Worm (Caenorhabditis elegans) whole organism, L2 larva: ENCODE results near the gene C25H3.17.
"Not testable (repeated sequence)": the region's sequence is repeated elsewhere in the genome, so short reads cannot be mapped to it uniquely, and the experiment has no call there.

Source experiments
- C34F6.9 ChIP-seq: fragments of 150-350 bp; optimal IDR thresholded peaks from 2 replicates; lab custom pipeline; 2014; ENCODE audit warnings: missing biosample characterization, missing genetic modification characterization
- R02D3.7 ChIP-seq: fragments of 150-350 bp; optimal IDR thresholded peaks from 2 replicates; lab custom pipeline; 2014; ENCODE audit warnings: missing biosample characterization, missing genetic modification characterization
- Y55F3AM.14 ChIP-seq: fragments of 200-800 bp; sonication (Bioruptor generic); optimal IDR thresholded peaks from 2 replicates; lab custom pipeline; 2018; ENCODE audit warnings: mild to moderate bottlenecking, missing genetic modification characterization, missing compliant biosample characterization
- blmp-1 ChIP-seq: sonication (generic microtip); optimal IDR thresholded peaks from 2 replicates; lab custom pipeline; 2017; ENCODE audit warnings: missing genetic modification characterization, mild to moderate bottlenecking, missing compliant biosample characterization, antibody characterized with exemption, moderate library complexity; ENCODE audit not compliant: insufficient read depth
- ceh-82 ChIP-seq: fragments of 150-350 bp; optimal IDR thresholded peaks from 2 replicates; lab custom pipeline; 2014; ENCODE audit warnings: missing biosample characterization, missing genetic modification characterization
- elt-1 ChIP-seq: fragments of 150-350 bp; optimal IDR thresholded peaks from 2 replicates; lab custom pipeline; 2014; ENCODE audit warnings: missing biosample characterization, missing genetic modification characterization
- fos-1 ChIP-seq: fragments of 150-350 bp; optimal IDR thresholded peaks from 2 replicates; lab custom pipeline; 2014; ENCODE audit warnings: missing biosample characterization, missing genetic modification characterization
- gmeb-1 ChIP-seq: fragments of 150-350 bp; optimal IDR thresholded peaks from 2 replicates; lab custom pipeline; 2014; ENCODE audit warnings: missing biosample characterization, missing genetic modification characterization
- lin-11 ChIP-seq: fragments of 150-350 bp; sonication (generic microtip); optimal IDR thresholded peaks from 2 replicates; lab custom pipeline; 2014; ENCODE audit warnings: missing biosample characterization, missing genetic modification characterization, inconsistent platforms, mixed read lengths
- mbf-1 ChIP-seq: sonication (generic microtip); optimal IDR thresholded peaks from 2 replicates; lab custom pipeline; 2017; ENCODE audit warnings: missing biosample characterization, missing genetic modification characterization
- mdl-1 ChIP-seq, 2 experiments: fragments of 150-350 bp in 1 of 2; sonication (generic microtip) in 1 of 2; optimal IDR thresholded peaks; 2 replicates each; lab custom pipeline; 2017; ENCODE audit warnings: missing biosample characterization in 2 of 2, missing genetic modification characterization in 2 of 2
- nhr-10 ChIP-seq: sonication (generic microtip); optimal IDR thresholded peaks from 2 replicates; lab custom pipeline; 2017; ENCODE audit warnings: missing biosample characterization, missing genetic modification characterization
- nhr-11 ChIP-seq: fragments of 150-350 bp; optimal IDR thresholded peaks from 2 replicates; lab custom pipeline; 2014; ENCODE audit warnings: missing biosample characterization, missing genetic modification characterization
- nhr-129 ChIP-seq: fragments of 150-350 bp; optimal IDR thresholded peaks from 2 replicates; lab custom pipeline; 2014; ENCODE audit warnings: missing biosample characterization, missing genetic modification characterization
- nhr-21 ChIP-seq: fragments of 150-350 bp; optimal IDR thresholded peaks from 2 replicates; lab custom pipeline; 2014; ENCODE audit warnings: missing biosample characterization, missing genetic modification characterization
- nhr-6 ChIP-seq: fragments of 150-350 bp; optimal IDR thresholded peaks from 2 replicates; lab custom pipeline; 2014; ENCODE audit warnings: missing biosample characterization, missing genetic modification characterization
- nhr-77 ChIP-seq: fragments of 150-350 bp; optimal IDR thresholded peaks from 2 replicates; lab custom pipeline; 2014; ENCODE audit warnings: missing biosample characterization, missing genetic modification characterization
- peb-1 ChIP-seq: fragments of 150-350 bp; optimal IDR thresholded peaks from 2 replicates; lab custom pipeline; 2014; ENCODE audit warnings: missing biosample characterization, missing genetic modification characterization
- skn-1 ChIP-seq: sonication (generic microtip); optimal IDR thresholded peaks from 2 replicates; lab custom pipeline; 2017; ENCODE audit warnings: missing biosample characterization, missing genetic modification characterization
- sma-3 ChIP-seq: sonication (generic microtip); optimal IDR thresholded peaks from 2 replicates; lab custom pipeline; 2016; ENCODE audit warnings: missing genetic modification reagents, missing genetic modification characterization, missing compliant biosample characterization
- sma-9 ChIP-seq, 2 experiments: fragments of 150-350 bp in 1 of 2; sonication (generic microtip) in 1 of 2; optimal IDR thresholded peaks; 2 replicates each; lab custom pipeline; 2014 to 2016; ENCODE audit warnings: missing genetic modification characterization in 2 of 2, mild to moderate bottlenecking in 1 of 2, missing biosample characterization in 1 of 2, missing compliant biosample characterization in 1 of 2, missing genetic modification reagents in 1 of 2, moderate library complexity in 1 of 2
- snpc-4 ChIP-seq: fragments of 150-350 bp; optimal IDR thresholded peaks from 2 replicates; lab custom pipeline; 2014; ENCODE audit warnings: missing biosample characterization, missing genetic modification characterization
- unc-55 ChIP-seq: fragments of 150-350 bp; sonication (generic microtip); optimal IDR thresholded peaks from 3 replicates; lab custom pipeline; 2014; ENCODE audit warnings: missing biosample characterization, missing genetic modification reagents, missing genetic modification characterization
- unc-62 ChIP-seq: fragments of 150-350 bp; optimal IDR thresholded peaks from 2 replicates; lab custom pipeline; 2014; ENCODE audit warnings: missing biosample characterization, missing genetic modification reagents, missing genetic modification characterization
- ztf-1 ChIP-seq: fragments of 200-800 bp; sonication (Bioruptor generic); conservative IDR thresholded peaks from 2 replicates; pipeline ENCODE4 v1.3.6; 2022; ENCODE audit warnings: missing genetic modification characterization, missing compliant biosample characterization
- ztf-11 ChIP-seq: sonication (generic microtip); optimal IDR thresholded peaks from 2 replicates; lab custom pipeline; 2017; ENCODE audit warnings: missing biosample characterization, missing genetic modification characterization

The C25H3.17 gene

ce11 chrII:5633453-5633852 is 36.0 kb downstream of the C25H3.17 start:
- TF ChIP-seq nhr-10: no peak
- TF ChIP-seq unc-62 (GFP tag; lab: Kevin White, UChicago): no peak
- TF ChIP-seq skn-1 (tag; lab: Kevin White, UChicago): no peak
- TF ChIP-seq ceh-82 (tag; lab: Kevin White, UChicago): no peak
- TF ChIP-seq peb-1 (tag; lab: Kevin White, UChicago): no peak
- no peak for TF ChIP-seq fos-1 (tag; lab: Kevin White, UChicago)
- TF ChIP-seq C34F6.9: peak; percentile 60
- TF ChIP-seq nhr-129: no peak
- peak; percentile 13 for TF ChIP-seq gmeb-1 (tag; lab: Kevin White, UChicago)
- no peak for TF ChIP-seq unc-55 (GFP tag; lab: Kevin White, UChicago)
- no peak for TF ChIP-seq nhr-6 (tag; lab: Kevin White, UChicago)
- no peak for TF ChIP-seq blmp-1 (tag; lab: Kevin White, UChicago)
- TF ChIP-seq mbf-1 (tag; lab: Kevin White, UChicago): no peak
- no peak for TF ChIP-seq lin-11 (tag; lab: Kevin White, UChicago)
- TF ChIP-seq nhr-21 (tag; lab: Kevin White, UChicago): no peak
- no peak for TF ChIP-seq Y55F3AM.14 (GFP tag; lab: Kevin White, UChicago)
- TF ChIP-seq sma-3: no peak

ce11 chrII:5630851-5631401 is 38.6 kb downstream of the C25H3.17 start, which contains the start of the genes F59E12.6 and npl-4.1:
Gene F59E12.6, minus strand, starts transcription at chrII:5630951.
Gene npl-4.1, plus strand, starts transcription at chrII:5631351.
- TF ChIP-seq mdl-1 (tag; optimal IDR thresholded peaks at IDR 0.05; lab: Kevin White, UChicago); ztf-11 (tag; lab: Kevin White, UChicago); ceh-82 (tag; lab: Kevin White, UChicago): not testable (repeated sequence)
- TF ChIP-seq, all 48 proteins: peak for 0; not testable (repeated sequence) for 48

- no peak for TF ChIP-seq nhr-21 (tag; lab: Kevin White, UChicago)
- no peak for TF ChIP-seq nhr-11 (tag; lab: Kevin White, UChicago)
- no peak for TF ChIP-seq snpc-4 (tag; lab: Kevin White, UChicago)
- TF ChIP-seq nhr-129: peak; percentile 93
- no peak for TF ChIP-seq mdl-1 (tag; optimal IDR thresholded peaks at IDR 0.05; lab: Kevin White, UChicago)
- no peak for TF ChIP-seq blmp-1 (tag; lab: Kevin White, UChicago)
These were observed 41.1 kb downstream of the C25H3.17 start, which contains the start of gene F59E12.15 for ce11 chrII:5628326-5628818. Gene F59E12.15, minus strand, starts transcription at chrII:5628376.

- TF ChIP-seq R02D3.7 (tag; lab: Kevin White, UChicago); nhr-77 (tag; lab: Kevin White, UChicago); ztf-1 (GFP tag; lab: Robert Waterston, UW): not testable (repeated sequence)
- TF ChIP-seq, all 48 proteins: peak for 0; not testable (repeated sequence) for 48
These were observed 47.0 kb downstream of the C25H3.17 start, which contains the start of the genes eif-3.L and npl-4.2 for ce11 chrII:5622383-5622939. Gene eif-3.L, minus strand, starts transcription at chrII:5622483. Gene npl-4.2, plus strand, starts transcription at chrII:5622889.

ce11 chrII:5619298-5619697 is 50.2 kb downstream of the C25H3.17 start, which contains the start of gene dhs-6:
Gene dhs-6, minus strand, starts transcription at chrII:5619319.
- TF ChIP-seq fos-1 (tag; lab: Kevin White, UChicago) (peak; percentile 13), elt-1 (tag; lab: Kevin White, UChicago) (no peak), sma-9 (GFP tag; optimal IDR thresholded peaks at IDR 0.05; lab: Kevin White, UChicago) (peak; percentile 32), sma-9 (tag; optimal IDR thresholded peaks at IDR 0.05; lab: Kevin White, UChicago) (no peak)
- TF ChIP-seq, all 48 proteins: peak for 2
